Worm (Caenorhabditis elegans) whole organism, L1 larva: ENCODE results near the gene pals-27.

ENCODE experiments used
- C34B4.2 ChIP-seq: sonication (generic microtip); optimal IDR thresholded peaks from 2 replicates; lab custom pipeline; 2017; ENCODE audit warnings: mild to moderate bottlenecking, missing genetic modification characterization, missing compliant biosample characterization
- Y116A8C.19 ChIP-seq: sonication (generic microtip); optimal IDR thresholded peaks from 2 replicates; lab custom pipeline; 2016; ENCODE audit warnings: missing compliant biosample characterization, missing genetic modification characterization, borderline replicate concordance
- aha-1 ChIP-seq: fragments of 150-350 bp; optimal IDR thresholded peaks from 2 replicates; lab custom pipeline; 2014; ENCODE audit warnings: missing biosample characterization, missing genetic modification characterization
- aly-2 ChIP-seq: fragments of 150-350 bp; optimal IDR thresholded peaks from 2 replicates; lab custom pipeline; 2014; ENCODE audit warnings: missing biosample characterization, missing genetic modification characterization
- ama-1 ChIP-seq: fragments of 150-350 bp; optimal IDR thresholded peaks from 2 replicates; lab custom pipeline; 2014
- blmp-1 ChIP-seq: fragments of 150-350 bp; optimal IDR thresholded peaks from 2 replicates; lab custom pipeline; 2014; ENCODE audit warnings: missing biosample characterization, missing genetic modification characterization
- ces-1 ChIP-seq: fragments of 150-350 bp; optimal IDR thresholded peaks from 2 replicates; lab custom pipeline; 2014; ENCODE audit warnings: missing biosample characterization, missing genetic modification reagents, missing genetic modification characterization
- dpl-1 ChIP-seq, 3 experiments: fragments of 150-350 bp in 2 of 3; sonication (generic microtip) in 1 of 3; optimal IDR thresholded peaks; 2 replicates each; lab custom pipeline; 2014 to 2017; ENCODE audit warnings: missing biosample characterization in 3 of 3, missing genetic modification characterization in 3 of 3, missing genetic modification reagents in 3 of 3
- dsc-1 ChIP-seq: sonication (generic microtip); optimal IDR thresholded peaks from 2 replicates; lab custom pipeline; 2016; ENCODE audit warnings: mild to moderate bottlenecking, missing genetic modification characterization, missing compliant biosample characterization
- efl-3 ChIP-seq: fragments of 200-800 bp; sonication (Bioruptor generic); optimal IDR thresholded peaks from 2 replicates; lab custom pipeline; 2018; ENCODE audit warnings: mild to moderate bottlenecking, missing genetic modification characterization, missing compliant biosample characterization
- egl-13 ChIP-seq: sonication (generic microtip); optimal IDR thresholded peaks from 2 replicates; lab custom pipeline; 2016; ENCODE audit warnings: missing genotype, missing genetic modification reagents, missing genetic modification characterization, missing compliant biosample characterization
- elt-2 ChIP-seq: sonication (generic microtip); optimal IDR thresholded peaks from 2 replicates; lab custom pipeline; 2016; ENCODE audit warnings: missing genetic modification characterization, mild to moderate bottlenecking, inconsistent platforms, missing compliant biosample characterization, missing genetic modification reagents
- fos-1 ChIP-seq: fragments of 150-350 bp; optimal IDR thresholded peaks from 2 replicates; lab custom pipeline; 2014; ENCODE audit warnings: missing biosample characterization, missing genetic modification characterization
- grh-1 ChIP-seq: fragments of 200-800 bp; sonication (Bioruptor generic); IDR thresholded peaks from 2 replicates; pipeline ENCODE4 v1.3.6; 2022; ENCODE audit warnings: missing genetic modification reagents, missing genetic modification characterization, missing compliant biosample characterization
- hlh-17 ChIP-seq: fragments of 200-800 bp; sonication (Bioruptor generic); optimal IDR thresholded peaks from 2 replicates; lab custom pipeline; 2018; ENCODE audit warnings: missing genetic modification characterization, mild to moderate bottlenecking, missing compliant biosample characterization, moderate library complexity, borderline replicate concordance
- hlh-4 ChIP-seq: sonication (generic microtip); optimal IDR thresholded peaks from 2 replicates; lab custom pipeline; 2016; ENCODE audit warnings: mild to moderate bottlenecking, missing genetic modification characterization, missing compliant biosample characterization
- jun-1 ChIP-seq: fragments of 150-350 bp; optimal IDR thresholded peaks from 2 replicates; lab custom pipeline; 2014; ENCODE audit warnings: missing biosample characterization, missing genetic modification reagents, missing genetic modification characterization
- lin-13 ChIP-seq: fragments of 150-350 bp; optimal IDR thresholded peaks from 2 replicates; lab custom pipeline; 2014; ENCODE audit warnings: missing biosample characterization, missing genetic modification reagents, missing genetic modification characterization
- lin-15B ChIP-seq: fragments of 150-350 bp; sonication (generic microtip); optimal IDR thresholded peaks from 3 replicates; lab custom pipeline; 2014; ENCODE audit warnings: missing biosample characterization, missing genetic modification characterization
- lin-35 ChIP-seq, 2 experiments: fragments of 150-350 bp; optimal IDR thresholded peaks; 2 replicates each; lab custom pipeline; 2014; ENCODE audit warnings: missing biosample characterization in 2 of 2, missing genetic modification characterization in 2 of 2, missing genetic modification reagents in 2 of 2
- lir-3 ChIP-seq: sonication (generic microtip); optimal IDR thresholded peaks from 2 replicates; lab custom pipeline; 2016; ENCODE audit warnings: mild to moderate bottlenecking, missing genetic modification characterization, moderate library complexity, missing compliant biosample characterization; ENCODE audit not compliant: poor library complexity
- mef-2 ChIP-seq: fragments of 150-350 bp; optimal IDR thresholded peaks from 2 replicates; lab custom pipeline; 2014; ENCODE audit warnings: missing biosample characterization, missing genetic modification characterization
- nhr-11 ChIP-seq: fragments of 150-350 bp; optimal IDR thresholded peaks from 2 replicates; lab custom pipeline; 2014; ENCODE audit warnings: missing biosample characterization, missing genetic modification characterization
- nhr-12 ChIP-seq: sonication (generic microtip); optimal IDR thresholded peaks from 2 replicates; lab custom pipeline; 2017; ENCODE audit warnings: missing biosample characterization, missing genetic modification characterization
- nhr-19 ChIP-seq: fragments of 200-800 bp; sonication (Bioruptor generic); conservative IDR thresholded peaks from 2 replicates; pipeline ENCODE4 v1.3.6; 2022; ENCODE audit warnings: missing genetic modification characterization, missing compliant biosample characterization
- nhr-237 ChIP-seq: fragments of 150-350 bp; optimal IDR thresholded peaks from 2 replicates; lab custom pipeline; 2014; ENCODE audit warnings: missing biosample characterization, missing genetic modification characterization
- nhr-47 ChIP-seq: sonication (generic microtip); optimal IDR thresholded peaks from 2 replicates; lab custom pipeline; 2016; ENCODE audit warnings: mild to moderate bottlenecking, missing genetic modification characterization, moderate library complexity, missing compliant biosample characterization
- nhr-71 ChIP-seq: sonication (generic microtip); optimal IDR thresholded peaks from 2 replicates; lab custom pipeline; 2016; ENCODE audit warnings: mild to moderate bottlenecking, missing genetic modification characterization, moderate library complexity, missing compliant biosample characterization
- nhr-76 ChIP-seq: sonication (generic microtip); optimal IDR thresholded peaks from 2 replicates; lab custom pipeline; 2017; ENCODE audit warnings: missing biosample characterization, missing genetic modification characterization
- nhr-90 ChIP-seq: sonication (generic microtip); optimal IDR thresholded peaks from 2 replicates; lab custom pipeline; 2016; ENCODE audit warnings: mild to moderate bottlenecking, missing genetic modification characterization, missing compliant biosample characterization; ENCODE audit not compliant: poor library complexity
- pag-3 ChIP-seq: sonication (generic microtip); optimal IDR thresholded peaks from 2 replicates; lab custom pipeline; 2017; ENCODE audit warnings: missing genetic modification characterization, mild to moderate bottlenecking, missing compliant biosample characterization, antibody characterized with exemption, borderline replicate concordance; ENCODE audit not compliant: insufficient read depth
- pax-3 ChIP-seq: fragments of 200-800 bp; sonication (Bioruptor generic); optimal IDR thresholded peaks from 2 replicates; lab custom pipeline; 2018; ENCODE audit warnings: mild to moderate bottlenecking, missing genetic modification characterization, moderate library complexity, missing compliant biosample characterization
- pqm-1 ChIP-seq: sonication (generic microtip); optimal IDR thresholded peaks from 3 replicates; lab custom pipeline; 2017; ENCODE audit warnings: missing biosample characterization, missing genetic modification characterization
- rnt-1 ChIP-seq: sonication (generic microtip); optimal IDR thresholded peaks from 2 replicates; lab custom pipeline; 2016; ENCODE audit warnings: mild to moderate bottlenecking, missing genetic modification characterization, moderate library complexity, missing compliant biosample characterization
- skn-1 ChIP-seq: fragments of 150-350 bp; optimal IDR thresholded peaks from 2 replicates; lab custom pipeline; 2014; ENCODE audit warnings: missing biosample characterization, missing genetic modification characterization
- snpc-4 ChIP-seq: fragments of 150-350 bp; optimal IDR thresholded peaks from 2 replicates; lab custom pipeline; 2014; ENCODE audit warnings: missing biosample characterization, missing genetic modification characterization
- snu-23 ChIP-seq: sonication (generic microtip); optimal IDR thresholded peaks from 2 replicates; lab custom pipeline; 2016; ENCODE audit warnings: missing genetic modification characterization, missing compliant biosample characterization
- swsn-7 ChIP-seq: sonication (generic microtip); optimal IDR thresholded peaks from 2 replicates; lab custom pipeline; 2016; ENCODE audit warnings: missing genetic modification characterization, missing compliant biosample characterization
- tbx-2 ChIP-seq: sonication (generic microtip); optimal IDR thresholded peaks from 2 replicates; lab custom pipeline; 2016; ENCODE audit warnings: missing genetic modification characterization, missing compliant biosample characterization
- tlp-1 ChIP-seq: fragments of 150-350 bp; optimal IDR thresholded peaks from 2 replicates; lab custom pipeline; 2014; ENCODE audit warnings: missing biosample characterization, missing genetic modification characterization
- unc-130 ChIP-seq: fragments of 150-350 bp; optimal IDR thresholded peaks from 2 replicates; lab custom pipeline; 2017; ENCODE audit warnings: missing biosample characterization, missing genetic modification characterization, inconsistent platforms
- unc-30 ChIP-seq: sonication (generic microtip); optimal IDR thresholded peaks from 2 replicates; lab custom pipeline; 2017; ENCODE audit warnings: missing biosample characterization, missing genetic modification characterization
- unc-62 ChIP-seq: fragments of 150-350 bp; optimal IDR thresholded peaks from 2 replicates; lab custom pipeline; 2014; ENCODE audit warnings: missing biosample characterization, missing genetic modification reagents, missing genetic modification characterization
- vab-15 ChIP-seq: sonication (generic microtip); optimal IDR thresholded peaks from 2 replicates; lab custom pipeline; 2017; ENCODE audit warnings: missing genotype, mild to moderate bottlenecking, missing genetic modification characterization, missing compliant biosample characterization
- zag-1 ChIP-seq: fragments of 150-350 bp; optimal IDR thresholded peaks from 2 replicates; lab custom pipeline; 2014; ENCODE audit warnings: missing biosample characterization, missing genetic modification characterization
- zip-4 ChIP-seq: fragments of 200-800 bp; sonication (Bioruptor generic); optimal IDR thresholded peaks from 2 replicates; lab custom pipeline; 2018; ENCODE audit warnings: mild to moderate bottlenecking, missing genetic modification characterization, moderate library complexity, missing compliant biosample characterization
- ztf-11 ChIP-seq, 2 experiments: sonication (generic microtip); optimal IDR thresholded peaks; 2 replicates each; lab custom pipeline; 2016 to 2017; ENCODE audit warnings: missing genetic modification characterization in 2 of 2, missing biosample characterization in 1 of 2, missing compliant biosample characterization in 1 of 2

The pals-27 gene

ce11 chrIII:4407144-4407543 lies 25.7 kb downstream of the pals-27 start, which contains the start of gene prdx-3:
Gene prdx-3, plus strand, starts transcription at chrIII:4407444.
- TF ChIP-seq lin-13 (GFP tag; lab: Kevin White, UChicago) (no peak), egl-13 (no peak), nhr-11 (tag; lab: Kevin White, UChicago) (no peak), nhr-76 (tag; lab: Kevin White, UChicago) (no peak), snu-23 (GFP tag; lab: Kevin White, UChicago) (no peak), nhr-19 (GFP tag; lab: Robert Waterston, UW) (no peak), pqm-1 (no peak), ztf-11 (tag; optimal IDR thresholded peaks at IDR 0.05; lab: Kevin White, UChicago) (no peak), unc-130 (no peak), dsc-1 (no peak), efl-3 (GFP tag; lab: Kevin White, UChicago) (no peak), blmp-1 (tag; lab: Kevin White, UChicago) (no peak), fos-1 (tag; lab: Kevin White, UChicago) (no peak)

DNA sequence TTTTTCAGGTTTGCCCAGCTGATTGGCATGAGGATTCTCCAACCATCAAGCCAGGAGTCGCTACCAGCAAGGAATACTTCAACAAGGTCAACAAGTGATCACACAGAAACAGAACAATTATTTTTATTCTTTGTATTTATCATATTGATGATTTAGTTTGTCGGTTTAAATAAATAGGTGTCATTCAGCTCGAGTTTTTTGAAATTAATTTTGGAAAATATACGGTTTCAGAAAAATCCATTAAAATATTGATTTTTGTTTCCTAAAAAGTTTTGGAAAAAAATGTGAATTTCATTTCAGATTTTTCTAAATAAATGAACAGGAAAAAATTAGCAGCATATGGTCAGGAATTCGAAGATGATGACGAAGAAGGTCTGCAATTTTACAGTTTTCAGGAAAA lies 26.8 kb downstream of the pals-27 start, which contains the start of gene gpch-1:
Gene gpch-1, plus strand, starts transcription at position 301 of the 400 bp plus-strand sequence.
- TF ChIP-seq mef-2 (tag; lab: Kevin White, UChicago) = no peak
- TF ChIP-seq skn-1 = no peak
- no peak for TF ChIP-seq nhr-90 (tag; lab: Kevin White, UChicago)
- TF ChIP-seq tbx-2 (tag; lab: Kevin White, UChicago) = no peak
- TF ChIP-seq unc-62 (GFP tag; lab: Kevin White, UChicago) = no peak
- TF ChIP-seq fos-1 (tag; lab: Kevin White, UChicago) = no peak
- TF ChIP-seq pag-3 = no peak
- no peak for TF ChIP-seq Y116A8C.19 (tag; lab: Kevin White, UChicago)
- TF ChIP-seq zag-1 = no peak
- TF ChIP-seq lin-35 (GFP tag; optimal IDR thresholded peaks at IDR 0.05; lab: Kevin White, UChicago) = no peak
- TF ChIP-seq nhr-19 (GFP tag; lab: Robert Waterston, UW) = no peak
- no peak for TF ChIP-seq lin-13 (GFP tag; lab: Kevin White, UChicago)
- no peak for TF ChIP-seq aha-1 (tag; lab: Kevin White, UChicago)
- no peak for TF ChIP-seq hlh-4 (tag; lab: Kevin White, UChicago)
- no peak for TF ChIP-seq vab-15 (tag; lab: Kevin White, UChicago)
- no peak for TF ChIP-seq nhr-237
- no peak for TF ChIP-seq egl-13
- no peak for TF ChIP-seq pax-3 (tag; lab: Kevin White, UChicago)

ce11 chrIII:4412108-4413009 lies 30.9 kb downstream of the pals-27 start:
- TF ChIP-seq lir-3 (tag; lab: Kevin White, UChicago) = peak; percentile 5
- no peak for TF ChIP-seq pqm-1
- no peak for TF ChIP-seq jun-1 (tag; lab: Kevin White, UChicago)
- no peak for TF ChIP-seq grh-1 (GFP tag; lab: Robert Waterston, UW)
- peak; percentile 24 for TF ChIP-seq swsn-7 (tag; lab: Kevin White, UChicago)
- peak; percentile 20 for TF ChIP-seq elt-2 (tag; lab: Kevin White, UChicago)
- no peak for TF ChIP-seq unc-30 (tag; lab: Kevin White, UChicago)
- TF ChIP-seq ama-1 (lab: Kevin White, UChicago) = no peak
- no peak for TF ChIP-seq C34B4.2 (tag; lab: Kevin White, UChicago)
- TF ChIP-seq lin-13 (GFP tag; lab: Kevin White, UChicago) = no peak
- TF ChIP-seq nhr-90 (tag; lab: Kevin White, UChicago) = peak; percentile 39
- no peak for TF ChIP-seq lin-15B (tag; lab: Kevin White, UChicago)
- TF ChIP-seq lin-35 (GFP tag; optimal IDR thresholded peaks at IDR 0.05; lab: Kevin White, UChicago) = peak; percentile 6 to 41
- peak; percentile 2 to 41 (median 4) for TF ChIP-seq dpl-1 (GFP tag; optimal IDR thresholded peaks at IDR 0.05; lab: Kevin White, UChicago)
- no peak for TF ChIP-seq fos-1 (tag; lab: Kevin White, UChicago)
- no peak for TF ChIP-seq zip-4 (GFP tag; lab: Kevin White, UChicago)
- TF ChIP-seq ces-1 = no peak
- peak; percentile 92 for TF ChIP-seq nhr-71 (tag; lab: Kevin White, UChicago)
- TF ChIP-seq tlp-1 = no peak
- TF ChIP-seq snpc-4 = peak; percentile 31
- TF ChIP-seq nhr-12 (tag; lab: Kevin White, UChicago) = no peak
- TF ChIP-seq rnt-1 (tag; lab: Kevin White, UChicago) = peak; percentile 48
- TF ChIP-seq hlh-17 (GFP tag; lab: Kevin White, UChicago) = no peak
- TF ChIP-seq aly-2 (tag; lab: Kevin White, UChicago) = no peak
- TF ChIP-seq nhr-47 (tag; lab: Kevin White, UChicago) = peak; percentile 60
